Fruit fly (Drosophila melanogaster): ENCODE data around the gene Dpm1.
A peak's percentile ranks its signal among the peaks of the same experiment; 100 is the strongest.

Gene Dpm1

dm6 chr2L:19519611-19520010 is 6.6 kb downstream of the Dpm1 start:
- TF ChIP-seq jim (GFP tag; optimal IDR thresholded peaks at IDR 0.05) (no peak), N (GFP tag; optimal IDR thresholded peaks at IDR 0.05) (no peak), Dfd (GFP tag; optimal IDR thresholded peaks at IDR 0.05) (no peak), br (GFP tag; optimal IDR thresholded peaks at IDR 0.05) (no peak), ey (GFP tag; optimal IDR thresholded peaks at IDR 0.05) (no peak), Hr83 (GFP tag; optimal IDR thresholded peaks at IDR 0.05; ENCODE audit: poor library complexity, severe bottlenecking) (no peak), woc (GFP tag; optimal IDR thresholded peaks at IDR 0.05) (no peak), lola (GFP tag; optimal IDR thresholded peaks at IDR 0.05) (no peak), Mio (GFP tag; optimal IDR thresholded peaks at IDR 0.05) (no peak), OdsH (GFP tag; optimal IDR thresholded peaks at IDR 0.05) (no peak)

- no peak for TF ChIP-seq Hr78 (GFP tag; optimal IDR thresholded peaks at IDR 0.05)
- no peak for TF ChIP-seq sage (GFP tag; optimal IDR thresholded peaks at IDR 0.05)
- no peak for TF ChIP-seq CG32264 (GFP tag; optimal IDR thresholded peaks at IDR 0.05)
- no peak for TF ChIP-seq Abd-B (GFP tag; optimal IDR thresholded peaks at IDR 0.05)
- TF ChIP-seq Dfd (GFP tag; optimal IDR thresholded peaks at IDR 0.05): no peak
- no peak for TF ChIP-seq ey (GFP tag; optimal IDR thresholded peaks at IDR 0.05)
- TF ChIP-seq N (GFP tag; optimal IDR thresholded peaks at IDR 0.05): no peak
- TF ChIP-seq br (GFP tag; optimal IDR thresholded peaks at IDR 0.05): no peak
- TF ChIP-seq Sp1 (GFP tag; optimal IDR thresholded peaks at IDR 0.05): no peak
- no peak for TF ChIP-seq CG9705 (GFP tag; optimal IDR thresholded peaks at IDR 0.05)
- no peak for TF ChIP-seq usp (GFP tag; optimal IDR thresholded peaks at IDR 0.05)
- no peak for TF ChIP-seq brk (GFP tag; optimal IDR thresholded peaks at IDR 0.05)
- no peak for TF ChIP-seq Hnf4 (GFP tag; optimal IDR thresholded peaks at IDR 0.05)
- no peak for TF ChIP-seq h (GFP tag; optimal IDR thresholded peaks at IDR 0.05)
- TF ChIP-seq Vsx2 (GFP tag; optimal IDR thresholded peaks at IDR 0.05; ENCODE audit: partially characterized antibody): no peak
Measured at dm6 chr2L:19518636-19519086, 7.5 kb downstream of the Dpm1 start, which contains the start of gene CG10132. TSS of gene CG10132 (plus strand) at chr2L:19518824.

- TF ChIP-seq ey (GFP tag; optimal IDR thresholded peaks at IDR 0.05): no peak
- peak; percentile 17 for TF ChIP-seq HLH106 (tag; optimal IDR thresholded peaks at IDR 0.05)
Measured at dm6 chr2L:19517154-19517814, 8.9 kb downstream of the Dpm1 start, which contains the start of gene Hasp. TSS of gene Hasp (minus strand) at chr2L:19517204.

- TF ChIP-seq psq (GFP tag; optimal IDR thresholded peaks at IDR 0.05): peak; percentile 34
- no peak for TF ChIP-seq OdsH (GFP tag; optimal IDR thresholded peaks at IDR 0.05)
- TF ChIP-seq Myc (optimal IDR thresholded peaks at IDR 0.05): no peak
Measured at dm6 chr2L:19516062-19516461, 10.1 kb downstream of the Dpm1 start.

dm6 chr2L:19512184-19512583 is 14.0 kb downstream of the Dpm1 start:
- no peak for TF ChIP-seq CG32264 (GFP tag; optimal IDR thresholded peaks at IDR 0.05)
- TF ChIP-seq Sp1 (GFP tag; optimal IDR thresholded peaks at IDR 0.05): no peak
- TF ChIP-seq Dfd (GFP tag; optimal IDR thresholded peaks at IDR 0.05): no peak
- TF ChIP-seq jim (GFP tag; optimal IDR thresholded peaks at IDR 0.05): no peak
- no peak for TF ChIP-seq lola (GFP tag; optimal IDR thresholded peaks at IDR 0.05)
- TF ChIP-seq N (GFP tag; optimal IDR thresholded peaks at IDR 0.05): no peak
- no peak for TF ChIP-seq Myc (optimal IDR thresholded peaks at IDR 0.05)
- TF ChIP-seq rgr (GFP tag; optimal IDR thresholded peaks at IDR 0.05): no peak
- no peak for TF ChIP-seq Mio (GFP tag; optimal IDR thresholded peaks at IDR 0.05)
- no peak for TF ChIP-seq Jra (GFP tag; optimal IDR thresholded peaks at IDR 0.05)
- TF ChIP-seq fru (GFP tag; optimal IDR thresholded peaks at IDR 0.05): no peak
- TF ChIP-seq Hr78 (GFP tag; optimal IDR thresholded peaks at IDR 0.05): no peak
- TF ChIP-seq Rel (GFP tag; optimal IDR thresholded peaks at IDR 0.05): no peak
- no peak for TF ChIP-seq Rel (tag; optimal IDR thresholded peaks at IDR 0.05)
- no peak for TF ChIP-seq sage (GFP tag; optimal IDR thresholded peaks at IDR 0.05)

- TF ChIP-seq ey (GFP tag; optimal IDR thresholded peaks at IDR 0.05) (peak; percentile 42), foxo (GFP tag; optimal IDR thresholded peaks at IDR 0.05) (peak in 1 of 2 experiments; percentile 66), rgr (GFP tag; optimal IDR thresholded peaks at IDR 0.05) (peak; percentile 57), br (GFP tag; optimal IDR thresholded peaks at IDR 0.05) (peak; percentile 42), dl (GFP tag; optimal IDR thresholded peaks at IDR 0.05; ENCODE audit: insufficient read depth in 1 of 2, partially characterized antibody in 2 of 2) (no peak), OdsH (GFP tag; optimal IDR thresholded peaks at IDR 0.05) (peak; percentile 43), Hr83 (GFP tag; optimal IDR thresholded peaks at IDR 0.05; ENCODE audit: poor library complexity, severe bottlenecking) (peak; percentile 92), usp (GFP tag; optimal IDR thresholded peaks at IDR 0.05) (no peak), sv (GFP tag; optimal IDR thresholded peaks at IDR 0.05) (peak; percentile 16), sage (GFP tag; optimal IDR thresholded peaks at IDR 0.05) (no peak), Dif (GFP tag; optimal IDR thresholded peaks at IDR 0.05; ENCODE audit: partially characterized antibody) (no peak), Rel (GFP tag; optimal IDR thresholded peaks at IDR 0.05) (no peak), Rel (tag; optimal IDR thresholded peaks at IDR 0.05) (no peak), fru (GFP tag; optimal IDR thresholded peaks at IDR 0.05) (peak; percentile 52), CG9705 (GFP tag; optimal IDR thresholded peaks at IDR 0.05) (peak; percentile 30), CG32264 (GFP tag; optimal IDR thresholded peaks at IDR 0.05) (peak; percentile 13), h (GFP tag; optimal IDR thresholded peaks at IDR 0.05) (peak; percentile 73), Mio (GFP tag; optimal IDR thresholded peaks at IDR 0.05) (no peak), Hr78 (GFP tag; optimal IDR thresholded peaks at IDR 0.05) (no peak), Myc (optimal IDR thresholded peaks at IDR 0.05) (peak; percentile 19)
Measured at dm6 chr2L:19508361-19508918, 17.7 kb downstream of the Dpm1 start, which contains the start of gene cyst. TSS of gene cyst (minus strand) at chr2L:19508764.

All from whole organism, wandering third instar larva.